Worm (Caenorhabditis elegans) whole organism, L4 larva: ENCODE measurements around the gene K12H6.9.

ENCODE experiments used
- D1046.2 ChIP-seq: fragments of 200-800 bp; sonication (Bioruptor generic); IDR thresholded peaks from 2 replicates; pipeline ENCODE4 v1.3.6; 2022; ENCODE audit warnings: missing genetic modification characterization, missing compliant biosample characterization
- ceh-32 ChIP-seq: sonication (generic microtip); optimal IDR thresholded peaks from 2 replicates; lab custom pipeline; 2016; ENCODE audit warnings: mild to moderate bottlenecking, missing genetic modification characterization, missing compliant biosample characterization; ENCODE audit not compliant: poor library complexity
- lir-3 ChIP-seq: sonication (generic microtip); optimal IDR thresholded peaks from 2 replicates; lab custom pipeline; 2016; ENCODE audit warnings: mild to moderate bottlenecking, missing genetic modification characterization, missing compliant biosample characterization
- nhr-25 ChIP-seq: sonication (generic microtip); optimal IDR thresholded peaks from 2 replicates; lab custom pipeline; 2017; ENCODE audit warnings: missing genetic modification characterization, mild to moderate bottlenecking, missing compliant biosample characterization, antibody characterized with exemption, moderate library complexity, borderline replicate concordance; ENCODE audit not compliant: insufficient read depth
- nhr-6 ChIP-seq: fragments of 150-350 bp; optimal IDR thresholded peaks from 2 replicates; lab custom pipeline; 2014; ENCODE audit warnings: missing biosample characterization, missing genetic modification characterization

DNA sequence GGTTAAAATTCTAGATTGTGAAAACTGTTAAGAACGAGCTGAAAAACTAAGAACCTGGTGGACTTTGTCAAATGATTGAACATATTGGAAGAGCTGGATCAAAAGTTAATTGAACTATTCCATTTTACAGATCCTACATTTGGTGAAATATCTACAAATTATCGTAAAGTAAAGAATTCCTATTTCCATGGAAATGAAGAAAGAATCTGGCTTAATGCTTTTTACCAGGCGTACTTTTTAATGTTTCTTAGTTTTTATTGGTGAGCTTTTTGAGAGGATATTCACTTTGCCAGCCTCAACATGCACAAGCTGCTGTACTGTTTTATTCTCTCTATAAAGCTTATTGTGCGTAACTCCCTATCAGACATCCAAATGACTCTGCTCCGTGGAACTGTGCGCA is 46.4 kb upstream of the K12H6.9 start, which contains the start of gene F08D12.4:
- no peak for TF ChIP-seq nhr-6 (tag; lab: Kevin White, UChicago)
- no peak for TF ChIP-seq lir-3 (tag; lab: Kevin White, UChicago)
- no peak for TF ChIP-seq D1046.2 (GFP tag; lab: Robert Waterston, UW)
- no peak for TF ChIP-seq ceh-32 (tag; lab: Kevin White, UChicago)
- no peak for TF ChIP-seq nhr-25 (tag; lab: Kevin White, UChicago)
